Fruit fly (Drosophila melanogaster) whole organism, pupa: ENCODE measurements around the gene daed.

ENCODE experiments used
- CG32121 ChIP-seq: fragments of 200-800 bp; sonication (Bioruptor generic); IDR thresholded peaks from 2 replicates; pipeline ENCODE4 v1.3.6; 2022; ENCODE audit warnings: missing biosample characterization, missing genetic modification characterization
- EcR ChIP-seq: fragments of 200-800 bp; sonication (Bioruptor generic); optimal IDR thresholded peaks from 3 replicates; lab custom pipeline; 2019; ENCODE audit warnings: missing biosample characterization, missing genetic modification characterization, mild to moderate bottlenecking, moderate library complexity, missing genetic modification reagents

DNA sequence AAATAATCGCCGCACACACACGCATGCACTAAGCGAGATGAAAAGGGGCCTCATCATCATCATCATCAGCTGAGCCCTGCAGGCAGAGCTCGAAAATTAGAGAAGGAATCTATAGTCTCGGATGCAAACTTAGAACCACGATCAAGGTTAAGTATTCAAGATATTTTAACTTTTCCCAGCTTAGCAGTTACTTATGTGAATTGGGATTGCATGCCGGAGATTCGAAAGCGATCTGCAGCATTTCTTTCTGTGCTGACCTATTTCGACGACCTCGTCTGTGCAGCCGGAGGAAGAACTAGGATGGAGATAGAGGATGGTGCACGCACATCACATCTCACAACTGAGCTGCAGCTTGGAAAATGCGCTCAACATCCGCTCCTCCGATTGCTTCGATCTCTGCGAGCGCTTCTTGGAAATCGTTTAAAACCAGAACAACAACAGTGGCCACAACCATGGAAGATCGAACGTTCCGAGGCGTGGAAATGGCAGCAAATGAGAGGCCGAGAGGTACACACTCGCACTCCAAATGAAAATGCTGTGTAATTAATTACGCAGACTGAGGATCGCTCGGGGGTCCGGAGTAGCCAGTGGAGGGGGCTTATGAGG is 33.3 kb downstream of the daed start:
- TF ChIP-seq EcR (no peak), CG32121 (GFP tag; lab: Robert Waterston, UW) (no peak)
